Worm (Caenorhabditis elegans) whole organism, L3 larva: ENCODE data around the gene sdf-9.

Source experiments
- R02D3.7 ChIP-seq: fragments of 150-350 bp; optimal IDR thresholded peaks from 2 replicates; lab custom pipeline; 2014; ENCODE audit warnings: missing biosample characterization, missing genetic modification characterization
- ZK546.5 ChIP-seq: sonication (generic microtip); optimal IDR thresholded peaks from 2 replicates; lab custom pipeline; 2017; ENCODE audit warnings: missing biosample characterization, missing genetic modification characterization
- aly-2 ChIP-seq: fragments of 150-350 bp; optimal IDR thresholded peaks from 2 replicates; lab custom pipeline; 2014; ENCODE audit warnings: missing biosample characterization, missing genetic modification characterization
- ama-1 ChIP-seq: fragments of 150-350 bp; optimal IDR thresholded peaks from 2 replicates; lab custom pipeline; 2018
- ceh-16 ChIP-seq: sonication (generic microtip); optimal IDR thresholded peaks from 2 replicates; lab custom pipeline; 2017; ENCODE audit warnings: missing biosample characterization, missing genetic modification characterization
- ceh-28 ChIP-seq: fragments of 150-350 bp; optimal IDR thresholded peaks from 2 replicates; lab custom pipeline; 2014; ENCODE audit warnings: missing biosample characterization, missing genetic modification reagents, missing genetic modification characterization
- ceh-82 ChIP-seq: fragments of 150-350 bp; optimal IDR thresholded peaks from 2 replicates; lab custom pipeline; 2014; ENCODE audit warnings: missing biosample characterization, missing genetic modification characterization
- ceh-9 ChIP-seq: sonication (generic microtip); optimal IDR thresholded peaks from 2 replicates; lab custom pipeline; 2018; ENCODE audit warnings: missing biosample characterization, missing genetic modification characterization
- daf-12 ChIP-seq: fragments of 150-350 bp; optimal IDR thresholded peaks from 2 replicates; lab custom pipeline; 2014; ENCODE audit warnings: missing biosample characterization, missing genetic modification reagents, missing genetic modification characterization
- egl-27 ChIP-seq: sonication (generic microtip); optimal IDR thresholded peaks from 4 replicates; lab custom pipeline; 2017; ENCODE audit warnings: missing biosample characterization, missing genetic modification reagents, missing genetic modification characterization
- egl-5 ChIP-seq: fragments of 150-350 bp; optimal IDR thresholded peaks from 2 replicates; lab custom pipeline; 2017; ENCODE audit warnings: missing biosample characterization, missing genetic modification reagents, missing genetic modification characterization, inconsistent platforms
- elt-1 ChIP-seq: fragments of 150-350 bp; optimal IDR thresholded peaks from 2 replicates; lab custom pipeline; 2014; ENCODE audit warnings: missing biosample characterization, missing genetic modification characterization
- elt-2 ChIP-seq: sonication (generic microtip); optimal IDR thresholded peaks from 2 replicates; lab custom pipeline; 2016; ENCODE audit warnings: missing genetic modification reagents, mild to moderate bottlenecking, missing genetic modification characterization, missing compliant biosample characterization
- elt-3 ChIP-seq, 3 experiments: fragments of 150-350 bp in 1 of 3; sonication (generic microtip) in 2 of 3; optimal IDR thresholded peaks; 2 replicates in 2 of 3; 4 replicates in 1 of 3; lab custom pipeline; 2014 to 2017; ENCODE audit warnings: missing biosample characterization in 3 of 3, missing genetic modification characterization in 3 of 3
- eor-1 ChIP-seq, 2 experiments: fragments of 150-350 bp; optimal IDR thresholded peaks; 2 replicates each; lab custom pipeline; 2014 to 2018; ENCODE audit warnings: missing biosample characterization in 2 of 2, missing genetic modification characterization in 2 of 2
- fkh-10 ChIP-seq: sonication (generic microtip); optimal IDR thresholded peaks from 2 replicates; lab custom pipeline; 2017; ENCODE audit warnings: missing biosample characterization, missing genetic modification reagents, missing genetic modification characterization
- fkh-2 ChIP-seq: fragments of 150-350 bp; optimal IDR thresholded peaks from 2 replicates; lab custom pipeline; 2014; ENCODE audit warnings: missing biosample characterization, missing genetic modification reagents, missing genetic modification characterization
- fos-1 ChIP-seq: fragments of 150-350 bp; optimal IDR thresholded peaks from 2 replicates; lab custom pipeline; 2014; ENCODE audit warnings: missing biosample characterization, missing genetic modification characterization
- hmg-11 ChIP-seq: sonication (generic microtip); optimal IDR thresholded peaks from 2 replicates; lab custom pipeline; 2016; ENCODE audit warnings: missing genetic modification characterization, missing compliant biosample characterization
- jun-1 ChIP-seq: fragments of 150-350 bp; optimal IDR thresholded peaks from 2 replicates; lab custom pipeline; 2014; ENCODE audit warnings: missing biosample characterization, missing genetic modification reagents, missing genetic modification characterization
- lin-15B ChIP-seq: fragments of 150-350 bp; optimal IDR thresholded peaks from 2 replicates; lab custom pipeline; 2014; ENCODE audit warnings: missing biosample characterization, missing genetic modification characterization
- lin-39 ChIP-seq: fragments of 150-350 bp; optimal IDR thresholded peaks from 2 replicates; lab custom pipeline; 2018; ENCODE audit warnings: missing biosample characterization, missing genetic modification reagents, missing genetic modification characterization
- lsy-12 ChIP-seq: sonication (generic microtip); optimal IDR thresholded peaks from 2 replicates; lab custom pipeline; 2016; ENCODE audit warnings: mild to moderate bottlenecking, missing genetic modification characterization, missing compliant biosample characterization
- mdl-1 ChIP-seq: fragments of 150-350 bp; optimal IDR thresholded peaks from 2 replicates; lab custom pipeline; 2014; ENCODE audit warnings: missing biosample characterization, missing genetic modification characterization
- mml-1 ChIP-seq: fragments of 150-350 bp; sonication (generic microtip); optimal IDR thresholded peaks from 3 replicates; lab custom pipeline; 2014; ENCODE audit warnings: missing biosample characterization, missing genetic modification characterization
- nfya-1 ChIP-seq: sonication (generic microtip); optimal IDR thresholded peaks from 2 replicates; lab custom pipeline; 2017; ENCODE audit warnings: missing genetic modification characterization, mild to moderate bottlenecking, missing compliant biosample characterization, antibody characterized with exemption, moderate library complexity; ENCODE audit not compliant: insufficient read depth
- nhr-11 ChIP-seq: fragments of 150-350 bp; optimal IDR thresholded peaks from 2 replicates; lab custom pipeline; 2014; ENCODE audit warnings: missing biosample characterization, missing genetic modification characterization
- nhr-12 ChIP-seq: fragments of 150-350 bp; optimal IDR thresholded peaks from 2 replicates; lab custom pipeline; 2014; ENCODE audit warnings: missing biosample characterization, missing genetic modification characterization
- nhr-23 ChIP-seq: fragments of 150-350 bp; optimal IDR thresholded peaks from 2 replicates; lab custom pipeline; 2014; ENCODE audit warnings: missing biosample characterization, missing genetic modification reagents, missing genetic modification characterization
- nhr-237 ChIP-seq: fragments of 150-350 bp; optimal IDR thresholded peaks from 2 replicates; lab custom pipeline; 2014; ENCODE audit warnings: missing biosample characterization, missing genetic modification characterization
- nhr-25 ChIP-seq: sonication (generic microtip); optimal IDR thresholded peaks from 2 replicates; lab custom pipeline; 2017; ENCODE audit warnings: missing biosample characterization, missing genetic modification characterization
- nhr-28 ChIP-seq: fragments of 150-350 bp; optimal IDR thresholded peaks from 2 replicates; lab custom pipeline; 2014; ENCODE audit warnings: missing biosample characterization, missing genetic modification characterization
- nhr-43 ChIP-seq: sonication (generic microtip); optimal IDR thresholded peaks from 2 replicates; lab custom pipeline; 2016; ENCODE audit warnings: mild to moderate bottlenecking, missing genetic modification characterization, missing compliant biosample characterization; ENCODE audit not compliant: poor library complexity, severe bottlenecking
- nhr-67 ChIP-seq: fragments of 150-350 bp; optimal IDR thresholded peaks from 2 replicates; lab custom pipeline; 2014; ENCODE audit warnings: missing biosample characterization, missing genetic modification characterization
- nhr-76 ChIP-seq: fragments of 150-350 bp; sonication (generic microtip); optimal IDR thresholded peaks from 5 replicates; lab custom pipeline; 2014; ENCODE audit warnings: missing biosample characterization, missing genetic modification characterization
- nhr-77 ChIP-seq: fragments of 150-350 bp; optimal IDR thresholded peaks from 2 replicates; lab custom pipeline; 2014; ENCODE audit warnings: missing biosample characterization, missing genetic modification characterization
- pha-4 ChIP-seq: fragments of 150-350 bp; optimal IDR thresholded peaks from 2 replicates; lab custom pipeline; 2014; ENCODE audit warnings: missing biosample characterization, missing genetic modification reagents, missing genetic modification characterization
- pqm-1 ChIP-seq: fragments of 150-350 bp; optimal IDR thresholded peaks from 2 replicates; lab custom pipeline; 2017; ENCODE audit warnings: missing biosample characterization, missing genetic modification characterization, inconsistent platforms
- sea-2 ChIP-seq: fragments of 150-350 bp; sonication (generic microtip); optimal IDR thresholded peaks from 4 replicates; lab custom pipeline; 2014; ENCODE audit warnings: missing biosample characterization, missing genetic modification reagents, missing genetic modification characterization
- skn-1 ChIP-seq: fragments of 150-350 bp; optimal IDR thresholded peaks from 2 replicates; lab custom pipeline; 2014; ENCODE audit warnings: missing biosample characterization, missing genetic modification characterization
- snpc-4 ChIP-seq: fragments of 150-350 bp; optimal IDR thresholded peaks from 2 replicates; lab custom pipeline; 2014; ENCODE audit warnings: missing biosample characterization, missing genetic modification characterization
- tbx-2 ChIP-seq: sonication (generic microtip); optimal IDR thresholded peaks from 2 replicates; lab custom pipeline; 2016; ENCODE audit warnings: mild to moderate bottlenecking, missing genetic modification characterization, missing compliant biosample characterization
- unc-39 ChIP-seq: sonication (generic microtip); optimal IDR thresholded peaks from 4 replicates; lab custom pipeline; 2017; ENCODE audit warnings: missing biosample characterization, missing genetic modification characterization
- unc-62 ChIP-seq: fragments of 150-350 bp; sonication (generic microtip); optimal IDR thresholded peaks from 4 replicates; lab custom pipeline; 2014; ENCODE audit warnings: missing biosample characterization, missing genetic modification reagents, missing genetic modification characterization
- zag-1 ChIP-seq: fragments of 150-350 bp; optimal IDR thresholded peaks from 2 replicates; lab custom pipeline; 2014; ENCODE audit warnings: missing biosample characterization, missing genetic modification characterization
- ztf-11 ChIP-seq: fragments of 150-350 bp; optimal IDR thresholded peaks from 2 replicates; lab custom pipeline; 2014; ENCODE audit warnings: missing biosample characterization, missing genetic modification characterization
- ztf-4 ChIP-seq: fragments of 150-350 bp; optimal IDR thresholded peaks from 2 replicates; lab custom pipeline; 2014; ENCODE audit warnings: missing biosample characterization, missing genetic modification characterization

Gene sdf-9

ce11 chrV:20778257-20778697 is 19.7 kb upstream of the sdf-9 start:
- TF ChIP-seq lin-15B (tag; lab: Kevin White, UChicago) (peak; percentile 63), aly-2 (tag; lab: Kevin White, UChicago) (no peak), nhr-28 (tag; lab: Kevin White, UChicago) (no peak), elt-3 (tag; optimal IDR thresholded peaks at IDR 0.05; lab: Kevin White, UChicago) (peak in 1 of 3 experiments; percentile 33), nhr-12 (tag; lab: Kevin White, UChicago) (no peak), egl-27 (tag; lab: Kevin White, UChicago) (peak; percentile 76), nhr-77 (tag; lab: Kevin White, UChicago) (no peak), egl-5 (peak; percentile 97), unc-62 (GFP tag; lab: Kevin White, UChicago) (peak; percentile 93), nhr-23 (tag; lab: Kevin White, UChicago) (peak; percentile 98), zag-1 (tag; lab: Kevin White, UChicago) (peak; percentile 36), elt-2 (tag; lab: Kevin White, UChicago) (peak; percentile 85), daf-12 (tag; lab: Kevin White, UChicago) (peak; percentile 3), mml-1 (tag; lab: Kevin White, UChicago) (peak; percentile 2), ceh-16 (tag; lab: Kevin White, UChicago) (no peak), nfya-1 (tag; lab: Kevin White, UChicago) (peak; percentile 95), ceh-9 (no peak), lsy-12 (tag; lab: Kevin White, UChicago) (peak; percentile 96), nhr-25 (peak; percentile 96), pqm-1 (peak; percentile 84), nhr-67 (tag; lab: Kevin White, UChicago) (no peak), R02D3.7 (tag; lab: Kevin White, UChicago) (peak; percentile 78), lin-39 (tag; lab: Kevin White, UChicago) (peak; percentile 99), ztf-11 (tag; lab: Kevin White, UChicago) (no peak), tbx-2 (peak; percentile 89), fkh-10 (GFP tag; lab: Kevin White, UChicago) (peak; percentile 81), pha-4 (no peak), mdl-1 (tag; lab: Kevin White, UChicago) (peak; percentile 98), snpc-4 (tag; lab: Kevin White, UChicago) (peak; percentile 76), ZK546.5 (tag; lab: Kevin White, UChicago) (no peak), jun-1 (tag; lab: Kevin White, UChicago) (peak; percentile 96), ama-1 (lab: Kevin White, UChicago) (peak; percentile 87), skn-1 (peak; percentile 91), nhr-11 (peak; percentile 94), hmg-11 (tag; lab: Kevin White, UChicago) (peak; percentile 96), elt-1 (peak; percentile 67), eor-1 (tag; optimal IDR thresholded peaks at IDR 0.05; lab: Kevin White, UChicago) (peak in 1 of 2 experiments; percentile 50), sea-2 (no peak), ceh-28 (tag; lab: Kevin White, UChicago) (peak; percentile 91), ceh-82 (tag; lab: Kevin White, UChicago) (peak; percentile 81), fos-1 (tag; lab: Kevin White, UChicago) (peak; percentile 54), nhr-76 (tag; lab: Kevin White, UChicago) (peak; percentile 46), fkh-2 (peak; percentile 50), nhr-237 (tag; lab: Kevin White, UChicago) (no peak), nhr-43 (tag; lab: Kevin White, UChicago) (peak; percentile 84), ztf-4 (tag; lab: Kevin White, UChicago) (peak; percentile 86), unc-39 (peak; percentile 51)
